Worm (Caenorhabditis elegans) whole organism, L4 larva: ENCODE data around the gene lin-25.

Source experiments
- egl-43 ChIP-seq: fragments of 200-800 bp; sonication (Bioruptor generic); IDR thresholded peaks from 2 replicates; pipeline ENCODE4 v1.3.6; 2022; ENCODE audit warnings: missing genetic modification reagents, missing genetic modification characterization, missing compliant biosample characterization
- hlh-11 ChIP-seq: fragments of 200-800 bp; sonication (Bioruptor generic); optimal IDR thresholded peaks from 2 replicates; lab custom pipeline; 2018; ENCODE audit warnings: mild to moderate bottlenecking, missing genetic modification characterization, missing compliant biosample characterization
- lin-15B ChIP-seq: fragments of 150-350 bp; sonication (generic microtip); optimal IDR thresholded peaks from 3 replicates; lab custom pipeline; 2014; ENCODE audit warnings: missing biosample characterization, missing genetic modification characterization
- ztf-7 ChIP-seq: fragments of 150-350 bp; optimal IDR thresholded peaks from 2 replicates; lab custom pipeline; 2014; ENCODE audit warnings: missing biosample characterization, missing genetic modification characterization

ce11 chrV:12634746-12635145 is 15.0 kb upstream of the lin-25 start:
- TF ChIP-seq lin-15B (tag; lab: Kevin White, UChicago) (no peak), hlh-11 (tag; lab: Kevin White, UChicago) (no peak), egl-43 (GFP tag; lab: Robert Waterston, UW) (no peak), ztf-7 (tag; lab: Kevin White, UChicago) (no peak)
